Worm (Caenorhabditis elegans) whole organism, young adult: ENCODE measurements around the gene ZK813.6.

ENCODE experiments used
- B0035.1 ChIP-seq: sonication (generic microtip); optimal IDR thresholded peaks from 2 replicates; lab custom pipeline; 2016; ENCODE audit warnings: missing genetic modification characterization, mild to moderate bottlenecking, missing compliant biosample characterization, missing genotype, missing genetic modification reagents
- B0261.1 ChIP-seq: sonication (generic microtip); optimal IDR thresholded peaks from 2 replicates; lab custom pipeline; 2016; ENCODE audit warnings: mild to moderate bottlenecking, missing genetic modification characterization, moderate library complexity, missing compliant biosample characterization
- C06A6.2 ChIP-seq: fragments of 200-800 bp; sonication (Bioruptor generic); conservative IDR thresholded peaks from 2 replicates; pipeline ENCODE4 v1.3.6; 2022; ENCODE audit warnings: missing genetic modification characterization, missing compliant biosample characterization
- F49E8.2 ChIP-seq: sonication (generic microtip); optimal IDR thresholded peaks from 3 replicates; lab custom pipeline; 2017; ENCODE audit warnings: missing genetic modification characterization, mild to moderate bottlenecking, missing compliant biosample characterization, antibody characterized with exemption, moderate library complexity; ENCODE audit not compliant: insufficient read depth
- F52B5.7 ChIP-seq: sonication (generic microtip); optimal IDR thresholded peaks from 2 replicates; lab custom pipeline; 2016; ENCODE audit warnings: mild to moderate bottlenecking, missing genetic modification characterization, missing compliant biosample characterization
- F57A8.1 ChIP-seq: fragments of 200-800 bp; sonication (Bioruptor generic); optimal IDR thresholded peaks from 2 replicates; lab custom pipeline; 2018; ENCODE audit warnings: mild to moderate bottlenecking, missing genetic modification characterization, moderate library complexity, missing compliant biosample characterization
- K12H6.12 ChIP-seq: fragments of 200-800 bp; sonication (Bioruptor generic); optimal IDR thresholded peaks from 2 replicates; lab custom pipeline; 2018; ENCODE audit warnings: mild to moderate bottlenecking, missing genetic modification characterization, missing compliant biosample characterization
- T07F8.4 ChIP-seq: sonication (generic microtip); optimal IDR thresholded peaks from 2 replicates; lab custom pipeline; 2016; ENCODE audit warnings: mild to moderate bottlenecking, missing genetic modification characterization, moderate library complexity, missing compliant biosample characterization
- Y56A3A.18 ChIP-seq: fragments of 200-800 bp; sonication (Bioruptor generic); IDR thresholded peaks from 2 replicates; pipeline ENCODE4 v1.3.6; 2022; ENCODE audit warnings: missing genetic modification reagents, missing genetic modification characterization, missing compliant biosample characterization
- Y67H2A.10 ChIP-seq: fragments of 200-800 bp; sonication (Bioruptor generic); conservative IDR thresholded peaks from 2 replicates; pipeline ENCODE4 v1.3.6; 2022; ENCODE audit warnings: missing genetic modification reagents, missing genetic modification characterization, missing compliant biosample characterization
- Y79H2A.3 ChIP-seq: fragments of 200-800 bp; sonication (Bioruptor generic); conservative IDR thresholded peaks from 2 replicates; pipeline ENCODE4 v1.3.6; 2022; ENCODE audit warnings: missing genetic modification reagents, missing genetic modification characterization, missing compliant biosample characterization
- Y95B8A.8 ChIP-seq: fragments of 200-800 bp; sonication (Bioruptor generic); IDR thresholded peaks from 2 replicates; pipeline ENCODE4 v1.3.6; 2022; ENCODE audit warnings: missing genetic modification reagents, missing genetic modification characterization, missing compliant biosample characterization
- ZK185.1 ChIP-seq: sonication (generic microtip); optimal IDR thresholded peaks from 2 replicates; lab custom pipeline; 2016; ENCODE audit warnings: mild to moderate bottlenecking, missing genetic modification characterization, missing compliant biosample characterization; ENCODE audit not compliant: poor library complexity, severe bottlenecking
- aptf-2 ChIP-seq: fragments of 200-800 bp; sonication (Bioruptor generic); conservative IDR thresholded peaks from 2 replicates; pipeline ENCODE4 v1.3.6; 2022; ENCODE audit warnings: missing genetic modification reagents, missing genetic modification characterization, missing compliant biosample characterization
- atf-7 ChIP-seq: sonication (generic microtip); optimal IDR thresholded peaks from 2 replicates; lab custom pipeline; 2017; ENCODE audit warnings: mild to moderate bottlenecking, missing genetic modification characterization, missing compliant biosample characterization
- ccch-3 ChIP-seq: fragments of 200-800 bp; sonication (Bioruptor generic); optimal IDR thresholded peaks from 2 replicates; lab custom pipeline; 2018; ENCODE audit warnings: mild to moderate bottlenecking, missing genetic modification characterization, missing compliant biosample characterization
- cebp-1 ChIP-seq, 2 experiments: fragments of 200-800 bp in 1 of 2; sonication (Bioruptor generic) in 1 of 2; sonication (generic microtip) in 1 of 2; IDR thresholded peaks in 1 of 2; optimal IDR thresholded peaks in 1 of 2; 2 replicates each; pipeline versions ENCODE4 v1.3.6 to Lab custom; 2017 to 2022; ENCODE audit warnings: missing compliant biosample characterization in 2 of 2, missing genetic modification characterization in 2 of 2, mild to moderate bottlenecking in 1 of 2, missing genetic modification reagents in 1 of 2, moderate library complexity in 1 of 2
- ceh-100 ChIP-seq: fragments of 200-800 bp; sonication (Bioruptor generic); IDR thresholded peaks from 2 replicates; pipeline ENCODE4 v1.3.6; 2022; ENCODE audit warnings: missing genetic modification reagents, missing genetic modification characterization, missing compliant biosample characterization
- ceh-40 ChIP-seq: fragments of 200-800 bp; sonication (Bioruptor generic); IDR thresholded peaks from 2 replicates; pipeline ENCODE4 v1.3.6; 2022; ENCODE audit warnings: missing genetic modification characterization, missing compliant biosample characterization
- dpff-1 ChIP-seq: sonication (generic microtip); optimal IDR thresholded peaks from 2 replicates; lab custom pipeline; 2017; ENCODE audit warnings: mild to moderate bottlenecking, missing genetic modification characterization, missing compliant biosample characterization
- efl-1 ChIP-seq: fragments of 150-350 bp; optimal IDR thresholded peaks from 2 replicates; lab custom pipeline; 2014; ENCODE audit warnings: missing biosample characterization, missing genetic modification reagents, missing genetic modification characterization
- ekl-4 ChIP-seq: fragments of 200-800 bp; sonication (Bioruptor generic); IDR thresholded peaks from 2 replicates; pipeline ENCODE4 v1.3.6; 2022; ENCODE audit warnings: missing genetic modification reagents, missing genetic modification characterization, missing compliant biosample characterization
- ets-4 ChIP-seq: fragments of 200-800 bp; sonication (Bioruptor generic); optimal IDR thresholded peaks from 2 replicates; lab custom pipeline; 2018; ENCODE audit warnings: mild to moderate bottlenecking, missing genetic modification characterization, missing compliant biosample characterization
- hmg-1.2 ChIP-seq: fragments of 200-800 bp; sonication (Bioruptor generic); IDR thresholded peaks from 2 replicates; pipeline ENCODE4 v1.3.6; 2022; ENCODE audit warnings: missing genetic modification reagents, missing genetic modification characterization, missing compliant biosample characterization
- hmg-20 ChIP-seq: fragments of 200-800 bp; sonication (Bioruptor generic); IDR thresholded peaks from 2 replicates; pipeline ENCODE4 v1.3.6; 2022; ENCODE audit warnings: missing genetic modification reagents, missing genetic modification characterization, missing compliant biosample characterization
- hsf-1 ChIP-seq: fragments of 200-800 bp; sonication (Bioruptor generic); IDR thresholded peaks from 2 replicates; pipeline ENCODE4 v1.3.6; 2022; ENCODE audit warnings: missing genetic modification reagents, missing genetic modification characterization, missing compliant biosample characterization
- lin-35 ChIP-seq, 3 experiments: fragments of 150-350 bp in 2 of 3; sonication (generic microtip) in 1 of 3; optimal IDR thresholded peaks; 2 replicates each; lab custom pipeline; 2014 to 2018; ENCODE audit warnings: missing biosample characterization in 3 of 3, missing genetic modification characterization in 3 of 3, missing genetic modification reagents in 3 of 3
- lin-40 ChIP-seq: sonication (generic microtip); optimal IDR thresholded peaks from 2 replicates; lab custom pipeline; 2016; ENCODE audit warnings: missing genetic modification characterization, mild to moderate bottlenecking, missing compliant biosample characterization, missing genotype, missing genetic modification reagents
- lin-54 ChIP-seq: fragments of 200-800 bp; sonication (Bioruptor generic); optimal IDR thresholded peaks from 2 replicates; lab custom pipeline; 2018; ENCODE audit warnings: mild to moderate bottlenecking, missing genetic modification characterization, missing compliant biosample characterization
- lsy-27 ChIP-seq: sonication (generic microtip); optimal IDR thresholded peaks from 2 replicates; lab custom pipeline; 2017; ENCODE audit warnings: missing genetic modification characterization, mild to moderate bottlenecking, missing compliant biosample characterization, antibody characterized with exemption, missing genotype, borderline replicate concordance; ENCODE audit not compliant: insufficient read depth
- madf-10 ChIP-seq: sonication (generic microtip); optimal IDR thresholded peaks from 2 replicates; lab custom pipeline; 2016; ENCODE audit warnings: mild to moderate bottlenecking, missing genetic modification characterization, missing compliant biosample characterization
- madf-8 ChIP-seq: fragments of 200-800 bp; sonication (Bioruptor generic); conservative IDR thresholded peaks from 2 replicates; pipeline ENCODE4 v1.3.6; 2022; ENCODE audit warnings: missing genetic modification reagents, missing genetic modification characterization, missing compliant biosample characterization
- mel-28 ChIP-seq: sonication (generic microtip); optimal IDR thresholded peaks from 2 replicates; lab custom pipeline; 2016; ENCODE audit warnings: borderline replicate concordance, mild to moderate bottlenecking, missing genetic modification characterization, missing compliant biosample characterization
- nfya-2 ChIP-seq: fragments of 200-800 bp; sonication (Bioruptor generic); IDR thresholded peaks from 2 replicates; pipeline ENCODE4 v1.3.6; 2022; ENCODE audit warnings: missing genetic modification reagents, missing genetic modification characterization, missing compliant biosample characterization
- nhr-120 ChIP-seq: fragments of 200-800 bp; sonication (Bioruptor generic); IDR thresholded peaks from 2 replicates; pipeline ENCODE4 v1.3.6; 2022; ENCODE audit warnings: missing genetic modification characterization, missing compliant biosample characterization
- nhr-179 ChIP-seq: sonication (generic microtip); optimal IDR thresholded peaks from 2 replicates; lab custom pipeline; 2016; ENCODE audit warnings: mild to moderate bottlenecking, missing genetic modification characterization, missing compliant biosample characterization
- nhr-80 ChIP-seq: sonication (generic microtip); optimal IDR thresholded peaks from 2 replicates; lab custom pipeline; 2016; ENCODE audit warnings: missing genetic modification characterization, missing compliant biosample characterization
- nhr-90 ChIP-seq: sonication (generic microtip); optimal IDR thresholded peaks from 2 replicates; lab custom pipeline; 2016; ENCODE audit warnings: missing genotype, mild to moderate bottlenecking, missing genetic modification characterization, missing compliant biosample characterization
- pbrm-1 ChIP-seq: fragments of 200-800 bp; sonication (Bioruptor generic); IDR thresholded peaks from 2 replicates; pipeline ENCODE4 v1.3.6; 2022; ENCODE audit warnings: missing genetic modification reagents, missing genetic modification characterization, missing compliant biosample characterization
- pha-4 ChIP-seq: fragments of 150-350 bp; sonication (generic microtip); optimal IDR thresholded peaks from 2 replicates; lab custom pipeline; 2014; ENCODE audit warnings: missing biosample characterization, missing genetic modification reagents, missing genetic modification characterization
- rcor-1 ChIP-seq: fragments of 200-800 bp; sonication (Bioruptor generic); IDR thresholded peaks from 2 replicates; pipeline ENCODE4 v1.3.6; 2022; ENCODE audit warnings: missing genetic modification reagents, missing genetic modification characterization, missing compliant biosample characterization
- repo-1 ChIP-seq: sonication (generic microtip); optimal IDR thresholded peaks from 2 replicates; lab custom pipeline; 2017; ENCODE audit warnings: mild to moderate bottlenecking, missing genetic modification characterization, missing compliant biosample characterization
- sea-2 ChIP-seq: fragments of 200-800 bp; sonication (Bioruptor generic); IDR thresholded peaks from 2 replicates; pipeline ENCODE4 v1.3.6; 2022; ENCODE audit warnings: missing genetic modification characterization, missing compliant biosample characterization
- snpc-4 ChIP-seq, 5 experiments: fragments of 150-350 bp in 1 of 5; sonication (generic microtip) in 4 of 5; optimal IDR thresholded peaks; 2 replicates each; lab custom pipeline; 2014 to 2018; ENCODE audit warnings: missing genetic modification characterization in 5 of 5, missing biosample characterization in 3 of 5, antibody characterized with exemption in 2 of 5, mild to moderate bottlenecking in 2 of 5, missing compliant biosample characterization in 2 of 5, missing genotype in 2 of 5, moderate library complexity in 2 of 5, missing genetic modification reagents in 1 of 5
- somi-1 ChIP-seq: fragments of 200-800 bp; sonication (Bioruptor generic); optimal IDR thresholded peaks from 2 replicates; lab custom pipeline; 2018; ENCODE audit warnings: mild to moderate bottlenecking, missing genetic modification characterization, missing compliant biosample characterization
- tbp1 ChIP-seq: fragments of 200-800 bp; sonication (Bioruptor generic); optimal IDR thresholded peaks from 2 replicates; lab custom pipeline; 2018; ENCODE audit warnings: mild to moderate bottlenecking, missing genetic modification characterization, missing compliant biosample characterization
- xnd-1 ChIP-seq: sonication (generic microtip); optimal IDR thresholded peaks from 2 replicates; lab custom pipeline; 2016; ENCODE audit warnings: missing genotype, missing genetic modification reagents, missing genetic modification characterization, missing compliant biosample characterization

ZK813.6 gene

DNA sequence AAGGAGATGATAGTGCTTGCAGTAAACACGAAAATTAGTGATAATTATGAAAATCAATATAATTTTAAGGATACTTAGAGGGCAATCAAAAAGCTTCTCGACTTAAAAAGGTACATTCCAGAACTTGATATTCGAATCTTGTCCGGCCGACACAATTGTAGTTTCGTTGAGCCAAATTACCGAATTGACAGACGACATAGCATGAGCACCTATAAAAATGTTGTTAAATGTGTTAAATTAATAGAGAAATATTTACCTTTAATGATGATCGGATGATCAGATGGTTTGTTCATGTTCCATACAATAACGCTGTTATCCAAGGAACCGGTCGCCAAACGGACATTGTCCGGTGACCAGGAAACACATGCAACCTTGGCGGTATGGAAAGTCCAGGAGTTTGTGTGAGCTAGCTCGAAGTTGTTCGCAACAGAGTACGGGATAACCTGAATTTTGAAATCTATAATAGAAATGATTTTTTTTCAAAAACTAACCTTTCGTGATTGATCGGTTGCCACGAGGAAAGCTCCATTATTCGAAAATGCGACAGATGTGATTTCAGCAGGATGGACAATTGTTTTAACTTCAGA lies 15.8 kb upstream of the ZK813.6 start (continued):
- no peak for TF ChIP-seq tbp1
- TF ChIP-seq Y56A3A.18 = peak; percentile 81
- no peak for TF ChIP-seq sea-2 (GFP tag; lab: Robert Waterston, UW)
- no peak for TF ChIP-seq pha-4 (tag; lab: Kevin White, UChicago)
- no peak for TF ChIP-seq madf-8 (GFP tag; lab: Robert Waterston, UW)
- TF ChIP-seq aptf-2 = no peak
- no peak for TF ChIP-seq F57A8.1 (GFP tag; lab: Kevin White, UChicago)
- peak; percentile 44 for TF ChIP-seq pbrm-1
- no peak for TF ChIP-seq nhr-120 (GFP tag; lab: Robert Waterston, UW)
- TF ChIP-seq ZK185.1 (tag; lab: Kevin White, UChicago) = no peak
- TF ChIP-seq Y95B8A.8 (GFP tag; lab: Robert Waterston, UW) = no peak
- TF ChIP-seq nhr-179 = no peak
- TF ChIP-seq cebp-1 (GFP tag; IDR thresholded peaks at IDR 0.05; lab: Robert Waterston, UW) = no peak
- TF ChIP-seq cebp-1 (tag; optimal IDR thresholded peaks at IDR 0.05; lab: Kevin White, UChicago) = no peak
- no peak for TF ChIP-seq ceh-40 (GFP tag; lab: Robert Waterston, UW)
- TF ChIP-seq ceh-100 = peak; percentile 25; the same call in 1 of the 2 replicates
- TF ChIP-seq xnd-1 (tag; lab: Kevin White, UChicago) = no peak
- no peak for TF ChIP-seq nfya-2 (GFP tag; lab: Robert Waterston, UW)
- TF ChIP-seq dpff-1 (tag; lab: Kevin White, UChicago) = no peak
- peak; percentile 49 for TF ChIP-seq madf-10
- TF ChIP-seq B0261.1 = no peak
- 0 out of 2 replicates have a peak, but pooled peaks have one; percentile 21 for TF ChIP-seq C06A6.2 (GFP tag; lab: Robert Waterston, UW)
- 0 out of 2 replicates have a peak, but pooled peaks have one; percentile 38 for TF ChIP-seq hsf-1 (GFP tag; lab: Robert Waterston, UW)
- TF ChIP-seq repo-1 (tag; lab: Kevin White, UChicago) = peak; percentile 85
- no peak for TF ChIP-seq K12H6.12
- TF ChIP-seq Y67H2A.10 (GFP tag; lab: Robert Waterston, UW) = no peak
- no peak for TF ChIP-seq ets-4 (GFP tag; lab: Kevin White, UChicago)
- no peak for TF ChIP-seq somi-1 (GFP tag; lab: Kevin White, UChicago)
- TF ChIP-seq atf-7 (tag; lab: Kevin White, UChicago) = peak; percentile 82
- no peak for TF ChIP-seq ccch-3 (GFP tag; lab: Kevin White, UChicago)
- no peak for TF ChIP-seq F52B5.7 (tag; lab: Kevin White, UChicago)
- no peak for TF ChIP-seq hmg-20
- 0 out of 2 replicates have a peak, but pooled peaks have one; percentile 25 for TF ChIP-seq ekl-4 (GFP tag; lab: Robert Waterston, UW)
- TF ChIP-seq lsy-27 (tag; lab: Kevin White, UChicago) = no peak
- no peak for TF ChIP-seq hmg-1.2 (GFP tag; lab: Robert Waterston, UW)
- no peak for TF ChIP-seq Y79H2A.3
- no peak for TF ChIP-seq mel-28 (tag; lab: Kevin White, UChicago)
- no peak for TF ChIP-seq F49E8.2
- TF ChIP-seq efl-1 (GFP tag; lab: Kevin White, UChicago) = no peak
- TF ChIP-seq nhr-90 (tag; lab: Kevin White, UChicago) = peak; percentile 61
- TF ChIP-seq snpc-4 (GFP tag; optimal IDR thresholded peaks at IDR 0.05; lab: Kevin White, UChicago) = no peak
- peak in 1 of 4 experiments; percentile 25 for TF ChIP-seq snpc-4 (tag; optimal IDR thresholded peaks at IDR 0.05; lab: Kevin White, UChicago)
- TF ChIP-seq lin-54 = peak; percentile 22
- no peak for TF ChIP-seq rcor-1 (GFP tag; lab: Robert Waterston, UW)
- no peak for TF ChIP-seq T07F8.4 (tag; lab: Kevin White, UChicago)
- TF ChIP-seq nhr-80 = peak; percentile 53
- no peak for TF ChIP-seq lin-40 (tag; lab: Kevin White, UChicago)
- no peak for TF ChIP-seq lin-35 (GFP tag; optimal IDR thresholded peaks at IDR 0.05; lab: Kevin White, UChicago)
- TF ChIP-seq B0035.1 (tag; lab: Kevin White, UChicago) = no peak
